Worm (Caenorhabditis elegans) whole organism, early embryonic: ENCODE data around the gene ceh-93.

Experiments used
- F13C5.2 ChIP-seq: sonication (generic microtip); optimal IDR thresholded peaks from 2 replicates; lab custom pipeline; 2017; ENCODE audit warnings: mild to moderate bottlenecking, missing genetic modification characterization, inconsistent platforms, missing compliant biosample characterization
- aly-1 ChIP-seq: sonication (generic microtip); optimal IDR thresholded peaks from 2 replicates; lab custom pipeline; 2016; ENCODE audit warnings: missing genetic modification characterization, missing compliant biosample characterization
- ets-7 ChIP-seq: sonication (generic microtip); optimal IDR thresholded peaks from 2 replicates; lab custom pipeline; 2016; ENCODE audit warnings: missing genotype, missing genetic modification characterization, missing compliant biosample characterization
- hmbx-1 ChIP-seq: sonication (generic microtip); optimal IDR thresholded peaks from 2 replicates; lab custom pipeline; 2016; ENCODE audit warnings: mild to moderate bottlenecking, missing genetic modification characterization, missing compliant biosample characterization
- hnd-1 ChIP-seq: sonication (generic microtip); optimal IDR thresholded peaks from 2 replicates; lab custom pipeline; 2016; ENCODE audit warnings: missing genetic modification characterization, missing compliant biosample characterization

Gene ceh-93

ce11 chrX:334452-334851, 54.1 kb downstream of the ceh-93 start:
- TF ChIP-seq hnd-1 (tag; lab: Kevin White, UChicago): no peak
- no peak for TF ChIP-seq hmbx-1 (tag; lab: Kevin White, UChicago)
- no peak for TF ChIP-seq ets-7 (tag; lab: Kevin White, UChicago)
- no peak for TF ChIP-seq aly-1 (tag; lab: Kevin White, UChicago)
- TF ChIP-seq F13C5.2 (tag; lab: Kevin White, UChicago): no peak
